Worm (Caenorhabditis elegans) whole organism, L1 larva: Measurements from ENCODE around the gene kcc-1.

Source experiments
- C04F5.9 ChIP-seq: sonication (generic microtip); optimal IDR thresholded peaks from 2 replicates; lab custom pipeline; 2016; ENCODE audit warnings: missing genetic modification characterization, missing compliant biosample characterization
- C16A3.4 ChIP-seq: fragments of 150-350 bp; optimal IDR thresholded peaks from 2 replicates; lab custom pipeline; 2014; ENCODE audit warnings: missing biosample characterization, missing genetic modification characterization
- C34B4.2 ChIP-seq: sonication (generic microtip); optimal IDR thresholded peaks from 2 replicates; lab custom pipeline; 2017; ENCODE audit warnings: mild to moderate bottlenecking, missing genetic modification characterization, missing compliant biosample characterization
- Y116A8C.19 ChIP-seq: sonication (generic microtip); optimal IDR thresholded peaks from 2 replicates; lab custom pipeline; 2016; ENCODE audit warnings: missing compliant biosample characterization, missing genetic modification characterization, borderline replicate concordance
- aly-2 ChIP-seq: fragments of 150-350 bp; optimal IDR thresholded peaks from 2 replicates; lab custom pipeline; 2014; ENCODE audit warnings: missing biosample characterization, missing genetic modification characterization
- ama-1 ChIP-seq: fragments of 150-350 bp; optimal IDR thresholded peaks from 2 replicates; lab custom pipeline; 2014
- blmp-1 ChIP-seq: fragments of 150-350 bp; optimal IDR thresholded peaks from 2 replicates; lab custom pipeline; 2014; ENCODE audit warnings: missing biosample characterization, missing genetic modification characterization
- ceh-82 ChIP-seq, 3 experiments: fragments of 150-350 bp in 1 of 3; sonication (generic microtip) in 2 of 3; optimal IDR thresholded peaks; 2 replicates each; lab custom pipeline; 2014 to 2017; ENCODE audit warnings: missing biosample characterization in 3 of 3, missing genetic modification characterization in 3 of 3
- ces-1 ChIP-seq: fragments of 150-350 bp; optimal IDR thresholded peaks from 2 replicates; lab custom pipeline; 2014; ENCODE audit warnings: missing biosample characterization, missing genetic modification reagents, missing genetic modification characterization
- dpl-1 ChIP-seq, 3 experiments: fragments of 150-350 bp in 2 of 3; sonication (generic microtip) in 1 of 3; optimal IDR thresholded peaks; 2 replicates each; lab custom pipeline; 2014 to 2017; ENCODE audit warnings: missing biosample characterization in 3 of 3, missing genetic modification characterization in 3 of 3, missing genetic modification reagents in 3 of 3
- efl-1 ChIP-seq, 4 experiments: fragments of 150-350 bp; optimal IDR thresholded peaks in 3 of 4; peaks in 1 of 4; 1 replicate in 1 of 4; 2 replicates in 3 of 4; lab custom pipeline; 2014; ENCODE audit warnings: missing biosample characterization in 2 of 4, missing genetic modification characterization in 2 of 4, missing genetic modification reagents in 2 of 4
- efl-3 ChIP-seq: fragments of 200-800 bp; sonication (Bioruptor generic); optimal IDR thresholded peaks from 2 replicates; lab custom pipeline; 2018; ENCODE audit warnings: mild to moderate bottlenecking, missing genetic modification characterization, missing compliant biosample characterization
- elt-3 ChIP-seq, 6 experiments: fragments of 150-350 bp in 1 of 6; sonication (generic microtip); optimal IDR thresholded peaks; 2 replicates each; lab custom pipeline; 2017 to 2018; ENCODE audit warnings: missing biosample characterization in 6 of 6, missing genetic modification characterization in 6 of 6, inconsistent platforms in 1 of 6
- fkh-4 ChIP-seq: sonication (generic microtip); optimal IDR thresholded peaks from 2 replicates; lab custom pipeline; 2016; ENCODE audit warnings: missing compliant biosample characterization, missing genetic modification characterization, borderline replicate concordance
- fos-1 ChIP-seq: fragments of 150-350 bp; optimal IDR thresholded peaks from 2 replicates; lab custom pipeline; 2014; ENCODE audit warnings: missing biosample characterization, missing genetic modification characterization
- hlh-4 ChIP-seq: sonication (generic microtip); optimal IDR thresholded peaks from 2 replicates; lab custom pipeline; 2016; ENCODE audit warnings: mild to moderate bottlenecking, missing genetic modification characterization, missing compliant biosample characterization
- hpl-2 ChIP-seq: fragments of 150-350 bp; optimal IDR thresholded peaks from 2 replicates; lab custom pipeline; 2014; ENCODE audit warnings: missing biosample characterization, missing genetic modification reagents, missing genetic modification characterization
- irx-1 ChIP-seq: sonication (generic microtip); optimal IDR thresholded peaks from 2 replicates; lab custom pipeline; 2016; ENCODE audit warnings: missing genetic modification characterization, missing compliant biosample characterization
- isw-1 ChIP-seq: fragments of 200-800 bp; sonication (Bioruptor generic); IDR thresholded peaks from 2 replicates; pipeline ENCODE4 v1.3.6; 2022; ENCODE audit warnings: missing genetic modification characterization, missing compliant biosample characterization
- jun-1 ChIP-seq: fragments of 150-350 bp; optimal IDR thresholded peaks from 2 replicates; lab custom pipeline; 2014; ENCODE audit warnings: missing biosample characterization, missing genetic modification reagents, missing genetic modification characterization
- lin-13 ChIP-seq: fragments of 150-350 bp; optimal IDR thresholded peaks from 2 replicates; lab custom pipeline; 2014; ENCODE audit warnings: missing biosample characterization, missing genetic modification reagents, missing genetic modification characterization
- lin-14 ChIP-seq: fragments of 200-800 bp; sonication (Bioruptor generic); optimal IDR thresholded peaks from 2 replicates; lab custom pipeline; 2018; ENCODE audit warnings: mild to moderate bottlenecking, missing genetic modification characterization, moderate library complexity, missing compliant biosample characterization
- lin-15B ChIP-seq: fragments of 150-350 bp; sonication (generic microtip); optimal IDR thresholded peaks from 3 replicates; lab custom pipeline; 2014; ENCODE audit warnings: missing biosample characterization, missing genetic modification characterization
- lin-35 ChIP-seq, 2 experiments: fragments of 150-350 bp; optimal IDR thresholded peaks; 2 replicates each; lab custom pipeline; 2014; ENCODE audit warnings: missing biosample characterization in 2 of 2, missing genetic modification characterization in 2 of 2, missing genetic modification reagents in 2 of 2
- lin-39 ChIP-seq: fragments of 150-350 bp; optimal IDR thresholded peaks from 2 replicates; lab custom pipeline; 2014; ENCODE audit warnings: missing biosample characterization, missing genetic modification reagents, missing genetic modification characterization
- lsy-2 ChIP-seq, 2 experiments: fragments of 150-350 bp; optimal IDR thresholded peaks; 2 replicates each; lab custom pipeline; 2014; ENCODE audit warnings: missing biosample characterization in 2 of 2, missing genetic modification characterization in 2 of 2
- mab-9 ChIP-seq: fragments of 200-800 bp; sonication (Bioruptor generic); IDR thresholded peaks from 2 replicates; pipeline ENCODE4 v1.3.6; 2022; ENCODE audit warnings: missing genetic modification reagents, missing genetic modification characterization, missing compliant biosample characterization
- mdl-1 ChIP-seq, 2 experiments: fragments of 150-350 bp; optimal IDR thresholded peaks; 2 replicates each; lab custom pipeline; 2014 to 2017; ENCODE audit warnings: missing biosample characterization in 2 of 2, missing genetic modification characterization in 2 of 2, inconsistent platforms in 1 of 2
- mef-2 ChIP-seq: fragments of 150-350 bp; optimal IDR thresholded peaks from 2 replicates; lab custom pipeline; 2014; ENCODE audit warnings: missing biosample characterization, missing genetic modification characterization
- mep-1 ChIP-seq: fragments of 150-350 bp; optimal IDR thresholded peaks from 2 replicates; lab custom pipeline; 2014; ENCODE audit warnings: missing biosample characterization, missing genetic modification characterization
- nhr-11 ChIP-seq: fragments of 150-350 bp; optimal IDR thresholded peaks from 2 replicates; lab custom pipeline; 2014; ENCODE audit warnings: missing biosample characterization, missing genetic modification characterization
- nhr-19 ChIP-seq: fragments of 200-800 bp; sonication (Bioruptor generic); conservative IDR thresholded peaks from 2 replicates; pipeline ENCODE4 v1.3.6; 2022; ENCODE audit warnings: missing genetic modification characterization, missing compliant biosample characterization
- nhr-20 ChIP-seq: sonication (generic microtip); optimal IDR thresholded peaks from 2 replicates; lab custom pipeline; 2016; ENCODE audit warnings: mild to moderate bottlenecking, missing genetic modification characterization, missing compliant biosample characterization
- nhr-237 ChIP-seq: fragments of 150-350 bp; optimal IDR thresholded peaks from 2 replicates; lab custom pipeline; 2014; ENCODE audit warnings: missing biosample characterization, missing genetic modification characterization
- nhr-47 ChIP-seq: sonication (generic microtip); optimal IDR thresholded peaks from 2 replicates; lab custom pipeline; 2016; ENCODE audit warnings: mild to moderate bottlenecking, missing genetic modification characterization, moderate library complexity, missing compliant biosample characterization
- nhr-71 ChIP-seq: sonication (generic microtip); optimal IDR thresholded peaks from 2 replicates; lab custom pipeline; 2016; ENCODE audit warnings: mild to moderate bottlenecking, missing genetic modification characterization, moderate library complexity, missing compliant biosample characterization
- nhr-77 ChIP-seq: fragments of 150-350 bp; optimal IDR thresholded peaks from 2 replicates; lab custom pipeline; 2014; ENCODE audit warnings: missing biosample characterization, missing genetic modification characterization
- nhr-90 ChIP-seq: sonication (generic microtip); optimal IDR thresholded peaks from 2 replicates; lab custom pipeline; 2016; ENCODE audit warnings: mild to moderate bottlenecking, missing genetic modification characterization, missing compliant biosample characterization; ENCODE audit not compliant: poor library complexity
- pax-3 ChIP-seq: fragments of 200-800 bp; sonication (Bioruptor generic); optimal IDR thresholded peaks from 2 replicates; lab custom pipeline; 2018; ENCODE audit warnings: mild to moderate bottlenecking, missing genetic modification characterization, moderate library complexity, missing compliant biosample characterization
- rnt-1 ChIP-seq: sonication (generic microtip); optimal IDR thresholded peaks from 2 replicates; lab custom pipeline; 2016; ENCODE audit warnings: mild to moderate bottlenecking, missing genetic modification characterization, moderate library complexity, missing compliant biosample characterization
- skn-1 ChIP-seq: fragments of 150-350 bp; optimal IDR thresholded peaks from 2 replicates; lab custom pipeline; 2014; ENCODE audit warnings: missing biosample characterization, missing genetic modification characterization
- snpc-4 ChIP-seq: fragments of 150-350 bp; optimal IDR thresholded peaks from 2 replicates; lab custom pipeline; 2014; ENCODE audit warnings: missing biosample characterization, missing genetic modification characterization
- snu-23 ChIP-seq: sonication (generic microtip); optimal IDR thresholded peaks from 2 replicates; lab custom pipeline; 2016; ENCODE audit warnings: missing genetic modification characterization, missing compliant biosample characterization
- swsn-7 ChIP-seq: sonication (generic microtip); optimal IDR thresholded peaks from 2 replicates; lab custom pipeline; 2016; ENCODE audit warnings: missing genetic modification characterization, missing compliant biosample characterization
- tbx-2 ChIP-seq: sonication (generic microtip); optimal IDR thresholded peaks from 2 replicates; lab custom pipeline; 2016; ENCODE audit warnings: missing genetic modification characterization, missing compliant biosample characterization
- unc-30 ChIP-seq: sonication (generic microtip); optimal IDR thresholded peaks from 2 replicates; lab custom pipeline; 2017; ENCODE audit warnings: missing biosample characterization, missing genetic modification characterization
- unc-98 ChIP-seq: fragments of 200-800 bp; sonication (Bioruptor generic); IDR thresholded peaks from 2 replicates; pipeline ENCODE4 v1.3.6; 2022; ENCODE audit warnings: missing genetic modification characterization, missing compliant biosample characterization
- xbp-1 ChIP-seq: sonication (generic microtip); optimal IDR thresholded peaks from 2 replicates; lab custom pipeline; 2016; ENCODE audit warnings: missing genetic modification characterization, missing compliant biosample characterization
- zag-1 ChIP-seq: fragments of 150-350 bp; optimal IDR thresholded peaks from 2 replicates; lab custom pipeline; 2014; ENCODE audit warnings: missing biosample characterization, missing genetic modification characterization
- zip-4 ChIP-seq: fragments of 200-800 bp; sonication (Bioruptor generic); optimal IDR thresholded peaks from 2 replicates; lab custom pipeline; 2018; ENCODE audit warnings: mild to moderate bottlenecking, missing genetic modification characterization, moderate library complexity, missing compliant biosample characterization
- ztf-4 ChIP-seq: fragments of 150-350 bp; optimal IDR thresholded peaks from 2 replicates; lab custom pipeline; 2014; ENCODE audit warnings: missing biosample characterization, missing genetic modification characterization

Gene kcc-1

DNA sequence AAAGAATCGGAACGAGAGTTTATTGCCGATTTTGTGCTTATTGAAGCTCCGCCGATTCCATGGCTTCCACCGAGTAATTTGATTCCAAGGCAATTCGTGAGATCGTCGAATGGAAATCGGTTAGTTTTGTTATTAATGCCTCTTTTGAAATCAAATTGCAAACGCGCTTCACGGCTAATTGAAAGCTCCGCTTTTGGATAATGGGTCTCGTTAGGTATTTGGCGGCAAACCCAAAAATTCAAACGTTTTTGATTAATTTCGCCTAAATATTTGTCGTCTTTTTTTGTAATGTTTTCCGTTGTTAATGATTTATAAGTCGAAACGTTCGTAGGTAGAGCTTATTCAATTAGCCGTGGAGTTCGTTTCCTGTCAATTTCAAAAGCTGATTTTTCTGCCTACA is 46.5 kb upstream of the kcc-1 start:
- TF ChIP-seq nhr-11 (tag; lab: Kevin White, UChicago) (no peak), efl-1 (optimal IDR thresholded peaks at IDR 0.05; lab: Kevin White, UChicago) (peak in 1 of 2 experiments; percentile 92), efl-1 (GFP tag; optimal IDR thresholded peaks at IDR 0.05 in 1 of 2; lab: Kevin White, UChicago) (no peak)

DNA sequence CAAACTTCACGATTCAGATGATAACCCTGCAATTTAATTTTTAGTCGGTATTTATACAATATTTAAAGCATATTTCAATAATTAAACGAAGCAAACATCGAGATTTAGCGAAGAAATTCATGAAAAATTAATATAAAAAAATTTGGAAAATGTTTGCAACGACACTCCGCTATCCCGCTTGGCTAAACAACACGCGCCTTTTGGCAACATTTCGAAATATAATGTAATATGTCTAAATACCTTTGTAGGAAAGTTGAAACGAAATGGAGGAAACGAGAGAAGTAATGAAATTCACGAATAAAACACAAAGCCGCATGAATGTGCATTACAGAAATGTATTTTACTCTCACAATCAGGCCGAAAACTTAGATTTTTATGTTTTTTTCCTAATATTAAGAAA is 40.3 kb upstream of the kcc-1 start, which contains the start of gene rpc-1:
rpc-1 (minus strand) TSS at position 26 of the 400 bp plus-strand sequence.
- no peak for TF ChIP-seq lin-13 (GFP tag; lab: Kevin White, UChicago)
- no peak for TF ChIP-seq unc-98
- TF ChIP-seq blmp-1 (tag; lab: Kevin White, UChicago), result peak; percentile 40
- TF ChIP-seq zag-1, result no peak
- no peak for TF ChIP-seq ztf-4 (tag; lab: Kevin White, UChicago)
- peak; percentile 22 to 75 for TF ChIP-seq lsy-2 (tag; optimal IDR thresholded peaks at IDR 0.05; lab: Kevin White, UChicago)
- TF ChIP-seq mep-1 (tag; lab: Kevin White, UChicago), result peak; percentile 59
- no peak for TF ChIP-seq hpl-2 (GFP tag; lab: Kevin White, UChicago)
- no peak for TF ChIP-seq jun-1 (tag; lab: Kevin White, UChicago)
- TF ChIP-seq nhr-19, result no peak
- no peak for TF ChIP-seq C04F5.9 (tag; lab: Kevin White, UChicago)
- peak; percentile 9 for TF ChIP-seq rnt-1 (tag; lab: Kevin White, UChicago)
- no peak for TF ChIP-seq hlh-4 (tag; lab: Kevin White, UChicago)
- peak; percentile 55 to 80 (median 76) for TF ChIP-seq dpl-1 (GFP tag; optimal IDR thresholded peaks at IDR 0.05; lab: Kevin White, UChicago)
- TF ChIP-seq irx-1 (tag; lab: Kevin White, UChicago), result no peak
- peak; percentile 47 to 90 for TF ChIP-seq lin-35 (GFP tag; optimal IDR thresholded peaks at IDR 0.05; lab: Kevin White, UChicago)
- TF ChIP-seq C34B4.2 (tag; lab: Kevin White, UChicago), result no peak
- TF ChIP-seq xbp-1, result no peak
- peak; percentile 50 to 79 for TF ChIP-seq efl-1 (optimal IDR thresholded peaks at IDR 0.05; lab: Kevin White, UChicago)
- TF ChIP-seq efl-1 (GFP tag; optimal IDR thresholded peaks at IDR 0.05 in 1 of 2; lab: Kevin White, UChicago), result peak; percentile 74 to 98
- peak; percentile 5 for TF ChIP-seq nhr-90
- TF ChIP-seq pax-3, result no peak
- no peak for TF ChIP-seq isw-1
- TF ChIP-seq snpc-4, result no peak
- no peak for TF ChIP-seq mef-2 (tag; lab: Kevin White, UChicago)
- TF ChIP-seq nhr-11 (tag; lab: Kevin White, UChicago), result no peak
- TF ChIP-seq zip-4 (GFP tag; lab: Kevin White, UChicago), result no peak
- no peak for TF ChIP-seq ces-1 (GFP tag; lab: Kevin White, UChicago)
- peak; percentile 8 to 43 (median 39) for TF ChIP-seq ceh-82 (tag; optimal IDR thresholded peaks at IDR 0.05; lab: Kevin White, UChicago)
- TF ChIP-seq ama-1 (lab: Kevin White, UChicago), result no peak
- TF ChIP-seq mab-9, result no peak
- peak; percentile 39 for TF ChIP-seq nhr-20 (tag; lab: Kevin White, UChicago)
- TF ChIP-seq lin-15B (tag; lab: Kevin White, UChicago), result peak; percentile 42
- TF ChIP-seq nhr-71 (tag; lab: Kevin White, UChicago), result peak; percentile 42
- TF ChIP-seq swsn-7 (tag; lab: Kevin White, UChicago), result peak; percentile 4
- peak; percentile 30 for TF ChIP-seq snu-23 (GFP tag; lab: Kevin White, UChicago)
- TF ChIP-seq lin-39 (tag; lab: Kevin White, UChicago), result no peak
- no peak for TF ChIP-seq fos-1 (tag; lab: Kevin White, UChicago)
- TF ChIP-seq unc-30, result no peak
- TF ChIP-seq skn-1 (tag; lab: Kevin White, UChicago), result peak; percentile 58
- TF ChIP-seq efl-3 (GFP tag; lab: Kevin White, UChicago), result no peak
- TF ChIP-seq C16A3.4 (tag; lab: Kevin White, UChicago), result peak; percentile 12
- TF ChIP-seq tbx-2 (tag; lab: Kevin White, UChicago), result peak; percentile 22
- no peak for TF ChIP-seq mdl-1 (tag; optimal IDR thresholded peaks at IDR 0.05; lab: Kevin White, UChicago)
- TF ChIP-seq aly-2 (tag; lab: Kevin White, UChicago), result no peak
- peak; percentile 46 for TF ChIP-seq nhr-47 (tag; lab: Kevin White, UChicago)
- TF ChIP-seq lin-14, result no peak
- TF ChIP-seq nhr-77 (tag; lab: Kevin White, UChicago), result no peak
- TF ChIP-seq elt-3 (tag; optimal IDR thresholded peaks at IDR 0.05; lab: Kevin White, UChicago), result peak in 1 of 6 experiments; percentile 3
- TF ChIP-seq fkh-4 (tag; lab: Kevin White, UChicago), result no peak
- no peak for TF ChIP-seq Y116A8C.19 (tag; lab: Kevin White, UChicago)
- TF ChIP-seq nhr-237 (tag; lab: Kevin White, UChicago), result no peak
